Fruit fly (Drosophila melanogaster) whole organism, embryonic: ENCODE measurements around the gene Oatp30B.
A peak's percentile ranks its signal among the peaks of the same experiment; 100 is the strongest.

Experiments used
- B-H2 ChIP-seq: fragments of 200-800 bp; sonication (Bioruptor generic); optimal IDR thresholded peaks from 2 replicates; lab custom pipeline; 2018; ENCODE audit warnings: missing biosample characterization, mild to moderate bottlenecking, missing genetic modification characterization
- Bdp1 ChIP-seq: fragments of 200-800 bp; sonication (Bioruptor generic); optimal IDR thresholded peaks from 3 replicates; lab custom pipeline; 2016; ENCODE audit warnings: missing biosample characterization, missing genetic modification characterization
- CG10654 ChIP-seq: fragments of 200-800 bp; sonication (Bioruptor generic); optimal IDR thresholded peaks from 2 replicates; lab custom pipeline; 2016; ENCODE audit warnings: missing biosample characterization, missing genetic modification characterization
- CG12299 ChIP-seq: fragments of 200-800 bp; sonication (Bioruptor generic); optimal IDR thresholded peaks from 2 replicates; lab custom pipeline; 2018; ENCODE audit warnings: missing biosample characterization, mild to moderate bottlenecking, missing genetic modification characterization
- CG12391 ChIP-seq: fragments of 200-800 bp; sonication (Bioruptor generic); optimal IDR thresholded peaks from 3 replicates; lab custom pipeline; 2018; ENCODE audit warnings: missing biosample characterization, mild to moderate bottlenecking, missing genetic modification characterization, moderate library complexity
- CG13287 ChIP-seq: fragments of 200-800 bp; sonication (Bioruptor generic); IDR thresholded peaks from 2 replicates; pipeline ENCODE4 v1.3.6; 2022; ENCODE audit warnings: missing biosample characterization, missing genetic modification characterization; ENCODE audit not compliant: partially characterized antibody
- CG14965 ChIP-seq: fragments of 200-800 bp; sonication (Bioruptor generic); optimal IDR thresholded peaks from 2 replicates; lab custom pipeline; 2016; ENCODE audit warnings: missing biosample characterization, missing genetic modification characterization, borderline replicate concordance
- CG16813 ChIP-seq: fragments of 200-800 bp; sonication (Bioruptor generic); IDR thresholded peaks from 3 replicates; pipeline ENCODE4 v1.3.6; 2022; ENCODE audit warnings: missing biosample characterization, missing genetic modification characterization; ENCODE audit not compliant: partially characterized antibody
- CG17829 ChIP-seq: fragments of 200-800 bp; optimal IDR thresholded peaks from 2 replicates; lab custom pipeline; 2019; ENCODE audit warnings: missing biosample characterization, mild to moderate bottlenecking, missing genetic modification characterization, moderate library complexity
- CG18011 ChIP-seq: fragments of 200-800 bp; sonication (Bioruptor generic); optimal IDR thresholded peaks from 2 replicates; lab custom pipeline; 2017; ENCODE audit warnings: missing biosample characterization, missing genetic modification characterization, mild to moderate bottlenecking, moderate library complexity, missing genotype
- CG18599 ChIP-seq: fragments of 200-800 bp; sonication (Bioruptor generic); optimal IDR thresholded peaks from 3 replicates; lab custom pipeline; 2017; ENCODE audit warnings: missing biosample characterization, missing genetic modification characterization, mild to moderate bottlenecking, moderate library complexity, missing genetic modification reagents
- CG30403 ChIP-seq: fragments of 200-800 bp; sonication (Bioruptor generic); optimal IDR thresholded peaks from 3 replicates; lab custom pipeline; 2016; ENCODE audit warnings: missing biosample characterization, missing genetic modification characterization
- CG3065 ChIP-seq: fragments of 200-800 bp; sonication (Bioruptor generic); optimal IDR thresholded peaks from 2 replicates; lab custom pipeline; 2016; ENCODE audit warnings: missing biosample characterization, missing genetic modification characterization
- CG3847 ChIP-seq: fragments of 200-800 bp; sonication (Bioruptor generic); IDR thresholded peaks from 2 replicates; pipeline ENCODE4 v1.3.6; 2022; ENCODE audit warnings: missing biosample characterization, missing genetic modification characterization
- CG5245 ChIP-seq: fragments of 200-800 bp; sonication (Bioruptor generic); optimal IDR thresholded peaks from 3 replicates; lab custom pipeline; 2016; ENCODE audit warnings: missing biosample characterization, missing genetic modification characterization
- CG6254 ChIP-seq: fragments of 200-800 bp; sonication (Bioruptor generic); optimal IDR thresholded peaks from 3 replicates; lab custom pipeline; 2017; ENCODE audit warnings: mild to moderate bottlenecking, missing biosample characterization, missing genetic modification reagents, missing genetic modification characterization
- CG6683 ChIP-seq: fragments of 200-800 bp; sonication (Bioruptor generic); optimal IDR thresholded peaks from 2 replicates; lab custom pipeline; 2017; ENCODE audit warnings: missing biosample characterization, mild to moderate bottlenecking, missing genetic modification characterization, missing genetic modification reagents
- CG6813 ChIP-seq: fragments of 200-800 bp; sonication (Bioruptor generic); optimal IDR thresholded peaks from 2 replicates; lab custom pipeline; 2017; ENCODE audit warnings: missing biosample characterization, missing genetic modification characterization, mild to moderate bottlenecking, moderate library complexity, missing genetic modification reagents
- CG8359 ChIP-seq: fragments of 200-800 bp; sonication (Bioruptor generic); optimal IDR thresholded peaks from 2 replicates; lab custom pipeline; 2017; ENCODE audit warnings: missing biosample characterization, mild to moderate bottlenecking, missing genetic modification characterization, borderline replicate concordance
- CG9727 ChIP-seq: fragments of 200-800 bp; sonication (Bioruptor generic); optimal IDR thresholded peaks from 3 replicates; lab custom pipeline; 2017; ENCODE audit warnings: missing biosample characterization, mild to moderate bottlenecking, missing genetic modification characterization
- Deaf1 ChIP-seq: fragments of 200-800 bp; optimal IDR thresholded peaks from 3 replicates; lab custom pipeline; 2019; ENCODE audit warnings: missing biosample characterization, mild to moderate bottlenecking, missing genetic modification characterization, moderate library complexity
- Ets97D ChIP-seq: fragments of 200-800 bp; sonication (Bioruptor generic); optimal IDR thresholded peaks from 3 replicates; lab custom pipeline; 2016; ENCODE audit warnings: missing biosample characterization, missing genetic modification characterization
- Hmx ChIP-seq: fragments of 200-800 bp; sonication (Bioruptor generic); optimal IDR thresholded peaks from 2 replicates; lab custom pipeline; 2016; ENCODE audit warnings: missing biosample characterization, missing genetic modification characterization
- Lpt ChIP-seq: fragments of >200 bp; optimal IDR thresholded peaks from 2 replicates; lab custom pipeline; 2018; ENCODE audit warnings: missing biosample characterization, missing genetic modification characterization
- Med ChIP-seq: fragments of 200-800 bp; sonication (Bioruptor generic); peaks from one replicate; lab custom pipeline; 2016; ENCODE audit warnings: missing biosample characterization, missing genetic modification characterization, mild to moderate bottlenecking, inconsistent platforms, moderate library complexity
- NC2α ChIP-seq: fragments of 200-800 bp; sonication (Bioruptor generic); optimal IDR thresholded peaks from 2 replicates; lab custom pipeline; 2016; ENCODE audit warnings: missing biosample characterization, missing genetic modification characterization
- Oaz ChIP-seq: fragments of 200-800 bp; sonication (Bioruptor generic); IDR thresholded peaks from 2 replicates; pipeline ENCODE4 v1.3.6; 2022; ENCODE audit warnings: missing biosample characterization, missing genetic modification characterization
- ac ChIP-seq: fragments of 200-800 bp; sonication (Bioruptor generic); optimal IDR thresholded peaks from 3 replicates; lab custom pipeline; 2017; ENCODE audit warnings: missing biosample characterization, mild to moderate bottlenecking, missing genetic modification characterization
- amos ChIP-seq: fragments of 200-800 bp; sonication (Bioruptor generic); IDR thresholded peaks from 2 replicates; pipeline ENCODE4 v1.3.6; 2022; ENCODE audit warnings: missing biosample characterization, missing genetic modification characterization; ENCODE audit not compliant: partially characterized antibody
- cg ChIP-seq: fragments of 200-800 bp; sonication (Bioruptor generic); optimal IDR thresholded peaks from 3 replicates; lab custom pipeline; 2019; ENCODE audit warnings: missing biosample characterization, mild to moderate bottlenecking, missing genetic modification characterization, moderate library complexity
- corto ChIP-seq: fragments of 200-800 bp; sonication (Bioruptor generic); optimal IDR thresholded peaks from 2 replicates; lab custom pipeline; 2016; ENCODE audit warnings: missing biosample characterization, mild to moderate bottlenecking, missing genetic modification characterization, moderate library complexity
- da ChIP-seq: fragments of 200-800 bp; sonication (Bioruptor generic); optimal IDR thresholded peaks from 2 replicates; lab custom pipeline; 2016; ENCODE audit warnings: missing biosample characterization, missing genetic modification characterization
- eve ChIP-seq, 2 experiments: fragments of >200 bp; optimal IDR thresholded peaks; 2 replicates each; lab custom pipeline; 2017; ENCODE audit warnings: missing biosample characterization in 2 of 2, missing genetic modification characterization in 2 of 2
- fd3F ChIP-seq: fragments of 200-800 bp; sonication (Bioruptor generic); optimal IDR thresholded peaks from 2 replicates; lab custom pipeline; 2018; ENCODE audit warnings: missing biosample characterization, mild to moderate bottlenecking, missing genetic modification characterization, moderate library complexity
- gce ChIP-seq: fragments of 200-800 bp; sonication (Bioruptor generic); IDR thresholded peaks from 3 replicates; pipeline ENCODE4 v1.3.6; 2022; ENCODE audit warnings: missing biosample characterization, missing genetic modification characterization
- her ChIP-seq: fragments of 200-800 bp; sonication (Bioruptor generic); optimal IDR thresholded peaks from 2 replicates; lab custom pipeline; 2016; ENCODE audit warnings: missing biosample characterization, missing genetic modification characterization
- jumu ChIP-seq: fragments of 200-800 bp; sonication (Bioruptor generic); optimal IDR thresholded peaks from 3 replicates; lab custom pipeline; 2016; ENCODE audit warnings: missing biosample characterization, missing genetic modification characterization
- klu ChIP-seq: fragments of 200-800 bp; sonication (Bioruptor generic); IDR thresholded peaks from 2 replicates; pipeline ENCODE4 v1.3.6; 2022; ENCODE audit warnings: missing biosample characterization, missing genetic modification characterization
- onecut ChIP-seq: fragments of 200-800 bp; sonication (Bioruptor generic); IDR thresholded peaks from 2 replicates; pipeline ENCODE4 v1.3.6; 2022; ENCODE audit warnings: missing biosample characterization, missing genetic modification characterization
- pho ChIP-seq: fragments of 200-800 bp; sonication (Bioruptor generic); optimal IDR thresholded peaks from 2 replicates; lab custom pipeline; 2016; ENCODE audit warnings: missing biosample characterization, missing genetic modification characterization
- pum ChIP-seq: fragments of 200-800 bp; sonication (Bioruptor generic); optimal IDR thresholded peaks from 2 replicates; lab custom pipeline; 2016; ENCODE audit warnings: missing biosample characterization, missing genetic modification characterization
- ranshi ChIP-seq: fragments of 200-800 bp; sonication (Bioruptor generic); IDR thresholded peaks from 2 replicates; pipeline ENCODE4 v1.3.6; 2022; ENCODE audit warnings: missing biosample characterization, missing genetic modification characterization
- sens-2 ChIP-seq: fragments of 200-800 bp; sonication (Bioruptor generic); IDR thresholded peaks from 2 replicates; pipeline ENCODE4 v1.3.6; 2022; ENCODE audit warnings: missing biosample characterization, missing genetic modification characterization
- slou ChIP-seq: fragments of 200-800 bp; sonication (Bioruptor generic); optimal IDR thresholded peaks from 3 replicates; lab custom pipeline; 2016; ENCODE audit warnings: missing biosample characterization, missing genetic modification characterization
- sr ChIP-seq: fragments of 200-800 bp; sonication (Bioruptor generic); IDR thresholded peaks from 3 replicates; pipeline ENCODE4 v1.3.6; 2022; ENCODE audit warnings: missing biosample characterization, missing genetic modification characterization
- tio ChIP-seq: fragments of 200-800 bp; sonication (Bioruptor generic); optimal IDR thresholded peaks from 2 replicates; lab custom pipeline; 2017; ENCODE audit warnings: missing biosample characterization, missing genetic modification characterization, inconsistent platforms
- tll ChIP-seq, 2 experiments: fragments of 200-800 bp in 1 of 2; fragments of >200 bp in 1 of 2; sonication (Bioruptor generic) in 1 of 2; optimal IDR thresholded peaks; 2 replicates each; lab custom pipeline; 2017 to 2019; ENCODE audit warnings: missing biosample characterization in 2 of 2, missing genetic modification characterization in 2 of 2, mild to moderate bottlenecking in 1 of 2, moderate library complexity in 1 of 2
- twi ChIP-seq: fragments of 200-800 bp; optimal IDR thresholded peaks from 2 replicates; lab custom pipeline; 2019; ENCODE audit warnings: missing biosample characterization, mild to moderate bottlenecking, missing genetic modification characterization, moderate library complexity
- vfl ChIP-seq: fragments of 200-800 bp; sonication (Bioruptor generic); optimal IDR thresholded peaks from 2 replicates; lab custom pipeline; 2016; ENCODE audit warnings: missing biosample characterization, missing genetic modification characterization

The Oatp30B gene

DNA sequence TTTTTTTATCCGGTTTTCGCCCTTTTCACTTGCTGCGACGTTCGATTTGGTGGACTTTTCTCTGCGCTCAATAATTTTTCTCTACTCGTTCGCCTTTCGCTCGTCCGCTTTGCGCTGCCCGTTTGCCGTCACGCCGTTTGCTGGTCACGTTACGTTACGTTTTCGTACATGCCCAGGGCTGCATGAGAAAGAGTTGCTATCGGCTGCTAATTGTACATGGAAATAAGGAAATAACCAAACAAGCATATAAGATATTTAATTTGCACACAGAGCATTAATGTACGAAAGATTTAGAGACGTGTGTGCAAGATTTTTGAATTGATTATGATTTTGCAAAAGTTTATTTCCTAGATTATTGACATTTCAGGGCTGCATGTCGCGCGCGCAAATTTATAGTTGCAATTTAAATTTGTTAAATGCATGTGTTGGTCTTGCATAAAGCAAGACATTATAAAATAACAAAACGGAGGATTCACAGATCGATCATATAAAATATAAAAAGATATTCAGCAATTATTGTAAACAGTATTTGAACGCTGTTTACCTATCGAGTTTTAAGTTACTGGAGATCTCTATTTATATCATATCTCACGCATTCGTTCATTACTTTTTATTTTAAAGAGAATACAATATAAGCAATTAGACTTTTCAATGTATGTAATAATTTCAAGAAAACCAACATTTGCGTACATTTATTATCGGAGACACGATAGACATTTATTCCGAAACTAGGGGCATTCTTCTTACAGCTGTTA lies 26.2 kb upstream of the Oatp30B start, which contains the start of gene Gdi (continued):
- TF ChIP-seq CG17829 (tag; lab: Kevin White, UChicago): no peak
- TF ChIP-seq corto: no peak
- TF ChIP-seq ac (GFP tag; lab: Kevin White, UChicago): no peak
- TF ChIP-seq CG6683 (GFP tag; lab: Kevin White, UChicago): no peak
- TF ChIP-seq sens-2 (GFP tag; lab: Robert Waterston, UW): no peak
- no peak for TF ChIP-seq Bdp1 (GFP tag; lab: Kevin White, UChicago)
- TF ChIP-seq CG3065: no peak
- TF ChIP-seq her (GFP tag; lab: Kevin White, UChicago): no peak
- peak; percentile 21 for TF ChIP-seq Ets97D (GFP tag; lab: Kevin White, UChicago)
- no peak for TF ChIP-seq tio
- peak; percentile 44; the same call in 1 of the 2 replicates for TF ChIP-seq CG13287 (GFP tag; lab: Robert Waterston, UW)
- no peak for TF ChIP-seq fd3F (GFP tag; lab: Kevin White, UChicago)
- no peak for TF ChIP-seq tll (GFP tag; optimal IDR thresholded peaks at IDR 0.05; lab: Kevin White, UChicago)
- TF ChIP-seq pho (GFP tag; lab: Kevin White, UChicago): no peak
- TF ChIP-seq CG3847 (GFP tag; lab: Robert Waterston, UW): peak; percentile 34; the same call in 1 of the 2 replicates
- TF ChIP-seq CG18011 (GFP tag; lab: Kevin White, UChicago): no peak
- no peak for TF ChIP-seq da (GFP tag; lab: Kevin White, UChicago)
- TF ChIP-seq vfl: no peak
- TF ChIP-seq CG12391 (tag; lab: Kevin White, UChicago): peak; percentile 39
- peak; percentile 26 for TF ChIP-seq CG9727 (GFP tag; lab: Kevin White, UChicago)
- TF ChIP-seq CG16813 (GFP tag; lab: Robert Waterston, UW): 0 out of 3 replicates have a peak, but pooled peaks have one; percentile 6
- TF ChIP-seq sr (GFP tag; lab: Robert Waterston, UW): no peak
- TF ChIP-seq klu: no peak
- no peak for TF ChIP-seq jumu (GFP tag; lab: Kevin White, UChicago)
- TF ChIP-seq CG6254 (GFP tag; lab: Kevin White, UChicago): no peak
- TF ChIP-seq CG8359: no peak
- peak; percentile 14 for TF ChIP-seq pum
- no peak for TF ChIP-seq NC2α (GFP tag; lab: Kevin White, UChicago)
- TF ChIP-seq twi (tag; lab: Kevin White, UChicago): no peak
- no peak for TF ChIP-seq Deaf1 (tag; lab: Kevin White, UChicago)
- TF ChIP-seq eve (GFP tag; optimal IDR thresholded peaks at IDR 0.05; lab: Kevin White, UChicago): peak in 1 of 2 experiments; percentile 31
- no peak for TF ChIP-seq ranshi (GFP tag; lab: Robert Waterston, UW)
- TF ChIP-seq CG5245: no peak
- no peak for TF ChIP-seq Lpt
- peak; percentile 39; the same call in 1 of the 2 replicates for TF ChIP-seq amos (GFP tag; lab: Robert Waterston, UW)
- TF ChIP-seq Hmx (GFP tag; lab: Kevin White, UChicago): no peak
- peak; percentile 12 for TF ChIP-seq CG10654 (GFP tag; lab: Kevin White, UChicago)
- TF ChIP-seq CG12299 (tag; lab: Kevin White, UChicago): no peak
- TF ChIP-seq slou (GFP tag; lab: Kevin White, UChicago): peak; percentile 30
- TF ChIP-seq Med (GFP tag; lab: Kevin White, UChicago): peak; percentile 87
- peak; percentile 57; the same call in 1 of the 2 replicates for TF ChIP-seq onecut
- peak; percentile 43 for TF ChIP-seq B-H2 (GFP tag; lab: Kevin White, UChicago)
- no peak for TF ChIP-seq CG18599
- TF ChIP-seq Oaz (GFP tag; lab: Robert Waterston, UW): no peak
- TF ChIP-seq CG14965 (GFP tag; lab: Kevin White, UChicago): no peak
- TF ChIP-seq gce (GFP tag; lab: Robert Waterston, UW): no peak
- TF ChIP-seq CG30403 (GFP tag; lab: Kevin White, UChicago): peak; percentile 21
- no peak for TF ChIP-seq cg (GFP tag; lab: Kevin White, UChicago)
- TF ChIP-seq CG6813: no peak
